Worm (Caenorhabditis elegans) whole organism, L1 larva: ENCODE data around the gene F54G2.1.

Experiments used
- C16A3.4 ChIP-seq: fragments of 150-350 bp; optimal IDR thresholded peaks from 2 replicates; lab custom pipeline; 2014; ENCODE audit warnings: missing biosample characterization, missing genetic modification characterization
- C34B4.2 ChIP-seq: sonication (generic microtip); optimal IDR thresholded peaks from 2 replicates; lab custom pipeline; 2017; ENCODE audit warnings: mild to moderate bottlenecking, missing genetic modification characterization, missing compliant biosample characterization
- aha-1 ChIP-seq: fragments of 150-350 bp; optimal IDR thresholded peaks from 2 replicates; lab custom pipeline; 2014; ENCODE audit warnings: missing biosample characterization, missing genetic modification characterization
- ama-1 ChIP-seq: fragments of 150-350 bp; optimal IDR thresholded peaks from 2 replicates; lab custom pipeline; 2014
- blmp-1 ChIP-seq: fragments of 150-350 bp; optimal IDR thresholded peaks from 2 replicates; lab custom pipeline; 2014; ENCODE audit warnings: missing biosample characterization, missing genetic modification characterization
- ceh-63 ChIP-seq: fragments of 200-800 bp; sonication (Bioruptor generic); optimal IDR thresholded peaks from 2 replicates; lab custom pipeline; 2018; ENCODE audit warnings: mild to moderate bottlenecking, missing genetic modification characterization, missing compliant biosample characterization
- ceh-8 ChIP-seq: fragments of 200-800 bp; sonication (Bioruptor generic); optimal IDR thresholded peaks from 2 replicates; lab custom pipeline; 2018; ENCODE audit warnings: mild to moderate bottlenecking, missing genetic modification characterization, moderate library complexity, missing compliant biosample characterization
- ceh-88 ChIP-seq: fragments of 200-800 bp; sonication (Bioruptor generic); IDR thresholded peaks from 2 replicates; pipeline ENCODE4 v1.3.6; 2022; ENCODE audit warnings: missing genetic modification characterization, missing compliant biosample characterization
- ceh-90 ChIP-seq: sonication (generic microtip); optimal IDR thresholded peaks from 2 replicates; lab custom pipeline; 2016; ENCODE audit warnings: missing genetic modification characterization, missing compliant biosample characterization
- ces-1 ChIP-seq: fragments of 150-350 bp; optimal IDR thresholded peaks from 2 replicates; lab custom pipeline; 2014; ENCODE audit warnings: missing biosample characterization, missing genetic modification reagents, missing genetic modification characterization
- dpl-1 ChIP-seq, 3 experiments: fragments of 150-350 bp in 2 of 3; sonication (generic microtip) in 1 of 3; optimal IDR thresholded peaks; 2 replicates each; lab custom pipeline; 2014 to 2017; ENCODE audit warnings: missing biosample characterization in 3 of 3, missing genetic modification characterization in 3 of 3, missing genetic modification reagents in 3 of 3
- dsc-1 ChIP-seq: sonication (generic microtip); optimal IDR thresholded peaks from 2 replicates; lab custom pipeline; 2016; ENCODE audit warnings: mild to moderate bottlenecking, missing genetic modification characterization, missing compliant biosample characterization
- efl-3 ChIP-seq: fragments of 200-800 bp; sonication (Bioruptor generic); optimal IDR thresholded peaks from 2 replicates; lab custom pipeline; 2018; ENCODE audit warnings: mild to moderate bottlenecking, missing genetic modification characterization, missing compliant biosample characterization
- egl-27 ChIP-seq, 2 experiments: fragments of 150-350 bp in 1 of 2; sonication (generic microtip); optimal IDR thresholded peaks; 3 replicates each; lab custom pipeline; 2017 to 2018; ENCODE audit warnings: missing biosample characterization in 2 of 2, missing genetic modification characterization in 2 of 2, missing genetic modification reagents in 2 of 2
- elt-2 ChIP-seq: sonication (generic microtip); optimal IDR thresholded peaks from 2 replicates; lab custom pipeline; 2016; ENCODE audit warnings: missing genetic modification characterization, mild to moderate bottlenecking, inconsistent platforms, missing compliant biosample characterization, missing genetic modification reagents
- elt-3 ChIP-seq, 6 experiments: fragments of 150-350 bp in 1 of 6; sonication (generic microtip); optimal IDR thresholded peaks; 2 replicates each; lab custom pipeline; 2017 to 2018; ENCODE audit warnings: missing biosample characterization in 6 of 6, missing genetic modification characterization in 6 of 6, inconsistent platforms in 1 of 6
- fkh-10 ChIP-seq: sonication (generic microtip); optimal IDR thresholded peaks from 2 replicates; lab custom pipeline; 2017; ENCODE audit warnings: missing biosample characterization, missing genetic modification reagents, missing genetic modification characterization
- fkh-4 ChIP-seq: sonication (generic microtip); optimal IDR thresholded peaks from 2 replicates; lab custom pipeline; 2016; ENCODE audit warnings: missing compliant biosample characterization, missing genetic modification characterization, borderline replicate concordance
- fkh-8 ChIP-seq: sonication (generic microtip); optimal IDR thresholded peaks from 2 replicates; lab custom pipeline; 2016; ENCODE audit warnings: mild to moderate bottlenecking, missing genetic modification characterization, missing compliant biosample characterization
- grh-1 ChIP-seq: fragments of 200-800 bp; sonication (Bioruptor generic); IDR thresholded peaks from 2 replicates; pipeline ENCODE4 v1.3.6; 2022; ENCODE audit warnings: missing genetic modification reagents, missing genetic modification characterization, missing compliant biosample characterization
- hlh-17 ChIP-seq: fragments of 200-800 bp; sonication (Bioruptor generic); optimal IDR thresholded peaks from 2 replicates; lab custom pipeline; 2018; ENCODE audit warnings: missing genetic modification characterization, mild to moderate bottlenecking, missing compliant biosample characterization, moderate library complexity, borderline replicate concordance
- hlh-4 ChIP-seq: sonication (generic microtip); optimal IDR thresholded peaks from 2 replicates; lab custom pipeline; 2016; ENCODE audit warnings: mild to moderate bottlenecking, missing genetic modification characterization, missing compliant biosample characterization
- lin-13 ChIP-seq: fragments of 150-350 bp; optimal IDR thresholded peaks from 2 replicates; lab custom pipeline; 2014; ENCODE audit warnings: missing biosample characterization, missing genetic modification reagents, missing genetic modification characterization
- lin-15B ChIP-seq: fragments of 150-350 bp; sonication (generic microtip); optimal IDR thresholded peaks from 3 replicates; lab custom pipeline; 2014; ENCODE audit warnings: missing biosample characterization, missing genetic modification characterization
- lin-35 ChIP-seq, 2 experiments: fragments of 150-350 bp; optimal IDR thresholded peaks; 2 replicates each; lab custom pipeline; 2014; ENCODE audit warnings: missing biosample characterization in 2 of 2, missing genetic modification characterization in 2 of 2, missing genetic modification reagents in 2 of 2
- lin-39 ChIP-seq: fragments of 150-350 bp; optimal IDR thresholded peaks from 2 replicates; lab custom pipeline; 2014; ENCODE audit warnings: missing biosample characterization, missing genetic modification reagents, missing genetic modification characterization
- lir-3 ChIP-seq: sonication (generic microtip); optimal IDR thresholded peaks from 2 replicates; lab custom pipeline; 2016; ENCODE audit warnings: mild to moderate bottlenecking, missing genetic modification characterization, moderate library complexity, missing compliant biosample characterization; ENCODE audit not compliant: poor library complexity
- mab-9 ChIP-seq: fragments of 200-800 bp; sonication (Bioruptor generic); IDR thresholded peaks from 2 replicates; pipeline ENCODE4 v1.3.6; 2022; ENCODE audit warnings: missing genetic modification reagents, missing genetic modification characterization, missing compliant biosample characterization
- mdl-1 ChIP-seq, 2 experiments: fragments of 150-350 bp; optimal IDR thresholded peaks; 2 replicates each; lab custom pipeline; 2014 to 2017; ENCODE audit warnings: missing biosample characterization in 2 of 2, missing genetic modification characterization in 2 of 2, inconsistent platforms in 1 of 2
- mef-2 ChIP-seq: fragments of 150-350 bp; optimal IDR thresholded peaks from 2 replicates; lab custom pipeline; 2014; ENCODE audit warnings: missing biosample characterization, missing genetic modification characterization
- mep-1 ChIP-seq: fragments of 150-350 bp; optimal IDR thresholded peaks from 2 replicates; lab custom pipeline; 2014; ENCODE audit warnings: missing biosample characterization, missing genetic modification characterization
- nhr-11 ChIP-seq: fragments of 150-350 bp; optimal IDR thresholded peaks from 2 replicates; lab custom pipeline; 2014; ENCODE audit warnings: missing biosample characterization, missing genetic modification characterization
- nhr-19 ChIP-seq: fragments of 200-800 bp; sonication (Bioruptor generic); conservative IDR thresholded peaks from 2 replicates; pipeline ENCODE4 v1.3.6; 2022; ENCODE audit warnings: missing genetic modification characterization, missing compliant biosample characterization
- nhr-20 ChIP-seq: sonication (generic microtip); optimal IDR thresholded peaks from 2 replicates; lab custom pipeline; 2016; ENCODE audit warnings: mild to moderate bottlenecking, missing genetic modification characterization, missing compliant biosample characterization
- nhr-237 ChIP-seq: fragments of 150-350 bp; optimal IDR thresholded peaks from 2 replicates; lab custom pipeline; 2014; ENCODE audit warnings: missing biosample characterization, missing genetic modification characterization
- nhr-76 ChIP-seq: sonication (generic microtip); optimal IDR thresholded peaks from 2 replicates; lab custom pipeline; 2017; ENCODE audit warnings: missing biosample characterization, missing genetic modification characterization
- nhr-84 ChIP-seq: sonication (generic microtip); optimal IDR thresholded peaks from 2 replicates; lab custom pipeline; 2017; ENCODE audit warnings: missing biosample characterization, missing genetic modification characterization
- pag-3 ChIP-seq: sonication (generic microtip); optimal IDR thresholded peaks from 2 replicates; lab custom pipeline; 2017; ENCODE audit warnings: missing genetic modification characterization, mild to moderate bottlenecking, missing compliant biosample characterization, antibody characterized with exemption, borderline replicate concordance; ENCODE audit not compliant: insufficient read depth
- pax-3 ChIP-seq: fragments of 200-800 bp; sonication (Bioruptor generic); optimal IDR thresholded peaks from 2 replicates; lab custom pipeline; 2018; ENCODE audit warnings: mild to moderate bottlenecking, missing genetic modification characterization, moderate library complexity, missing compliant biosample characterization
- rnt-1 ChIP-seq: sonication (generic microtip); optimal IDR thresholded peaks from 2 replicates; lab custom pipeline; 2016; ENCODE audit warnings: mild to moderate bottlenecking, missing genetic modification characterization, moderate library complexity, missing compliant biosample characterization
- snpc-4 ChIP-seq: fragments of 150-350 bp; optimal IDR thresholded peaks from 2 replicates; lab custom pipeline; 2014; ENCODE audit warnings: missing biosample characterization, missing genetic modification characterization
- snu-23 ChIP-seq: sonication (generic microtip); optimal IDR thresholded peaks from 2 replicates; lab custom pipeline; 2016; ENCODE audit warnings: missing genetic modification characterization, missing compliant biosample characterization
- swsn-7 ChIP-seq: sonication (generic microtip); optimal IDR thresholded peaks from 2 replicates; lab custom pipeline; 2016; ENCODE audit warnings: missing genetic modification characterization, missing compliant biosample characterization
- tbx-2 ChIP-seq: sonication (generic microtip); optimal IDR thresholded peaks from 2 replicates; lab custom pipeline; 2016; ENCODE audit warnings: missing genetic modification characterization, missing compliant biosample characterization
- unc-130 ChIP-seq: fragments of 150-350 bp; optimal IDR thresholded peaks from 2 replicates; lab custom pipeline; 2017; ENCODE audit warnings: missing biosample characterization, missing genetic modification characterization, inconsistent platforms
- unc-30 ChIP-seq: sonication (generic microtip); optimal IDR thresholded peaks from 2 replicates; lab custom pipeline; 2017; ENCODE audit warnings: missing biosample characterization, missing genetic modification characterization
- unc-62 ChIP-seq: fragments of 150-350 bp; optimal IDR thresholded peaks from 2 replicates; lab custom pipeline; 2014; ENCODE audit warnings: missing biosample characterization, missing genetic modification reagents, missing genetic modification characterization
- unc-86 ChIP-seq: sonication (generic microtip); optimal IDR thresholded peaks from 2 replicates; lab custom pipeline; 2016; ENCODE audit warnings: missing genetic modification characterization, missing compliant biosample characterization
- vab-15 ChIP-seq: sonication (generic microtip); optimal IDR thresholded peaks from 2 replicates; lab custom pipeline; 2017; ENCODE audit warnings: missing genotype, mild to moderate bottlenecking, missing genetic modification characterization, missing compliant biosample characterization
- zag-1 ChIP-seq: fragments of 150-350 bp; optimal IDR thresholded peaks from 2 replicates; lab custom pipeline; 2014; ENCODE audit warnings: missing biosample characterization, missing genetic modification characterization
- ztf-11 ChIP-seq, 2 experiments: sonication (generic microtip); optimal IDR thresholded peaks; 2 replicates each; lab custom pipeline; 2016 to 2017; ENCODE audit warnings: missing genetic modification characterization in 2 of 2, missing biosample characterization in 1 of 2, missing compliant biosample characterization in 1 of 2
- ztf-4 ChIP-seq: fragments of 150-350 bp; optimal IDR thresholded peaks from 2 replicates; lab custom pipeline; 2014; ENCODE audit warnings: missing biosample characterization, missing genetic modification characterization

The F54G2.1 gene

DNA sequence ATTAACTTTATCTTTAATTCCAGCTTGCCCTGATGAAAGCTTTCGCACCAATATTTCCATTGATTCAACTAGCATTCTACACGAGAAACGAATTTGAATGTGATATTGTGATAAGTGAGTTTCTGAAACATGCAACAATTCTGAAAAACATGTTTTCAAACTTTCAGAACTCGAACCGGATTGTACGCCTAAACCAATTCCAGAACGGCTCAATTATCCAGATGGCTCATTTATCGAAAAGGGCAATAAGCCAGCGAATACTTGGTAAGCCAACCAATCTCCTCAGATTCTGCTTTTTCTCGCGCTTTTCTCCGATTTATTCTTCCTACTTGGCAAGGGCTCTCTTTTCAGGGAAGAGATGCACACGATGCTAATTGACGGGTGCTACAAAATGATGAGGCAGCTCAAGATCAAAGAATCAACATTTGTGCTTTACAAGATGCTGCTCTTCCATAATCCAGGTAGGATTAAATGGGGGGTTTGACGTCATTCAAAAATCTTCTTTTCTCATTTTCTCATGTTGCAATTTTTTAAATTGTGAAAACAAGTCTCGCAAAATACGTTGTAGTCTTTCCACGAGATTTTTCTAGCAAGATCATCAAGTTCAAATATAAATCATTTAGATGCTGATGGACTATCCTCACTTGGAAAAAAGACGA is 59.7 kb downstream of the F54G2.1 start (continued):
- TF ChIP-seq elt-3 (tag; optimal IDR thresholded peaks at IDR 0.05; lab: Kevin White, UChicago) (no peak), efl-3 (GFP tag; lab: Kevin White, UChicago) (no peak), nhr-11 (tag; lab: Kevin White, UChicago) (peak; percentile 31), unc-130 (no peak), unc-62 (GFP tag; lab: Kevin White, UChicago) (no peak), mab-9 (GFP tag; lab: Robert Waterston, UW) (no peak), mdl-1 (tag; optimal IDR thresholded peaks at IDR 0.05; lab: Kevin White, UChicago) (no peak), mef-2 (tag; lab: Kevin White, UChicago) (no peak), lin-35 (GFP tag; optimal IDR thresholded peaks at IDR 0.05; lab: Kevin White, UChicago) (no peak), egl-27 (tag; optimal IDR thresholded peaks at IDR 0.05; lab: Kevin White, UChicago) (no peak), snu-23 (GFP tag; lab: Kevin White, UChicago) (no peak), fkh-10 (GFP tag; lab: Kevin White, UChicago) (peak; percentile 25), unc-30 (tag; lab: Kevin White, UChicago) (peak; percentile 85), C34B4.2 (no peak), lin-15B (tag; lab: Kevin White, UChicago) (no peak), pag-3 (tag; lab: Kevin White, UChicago) (no peak), mep-1 (tag; lab: Kevin White, UChicago) (no peak), unc-86 (no peak), blmp-1 (tag; lab: Kevin White, UChicago) (no peak), zag-1 (tag; lab: Kevin White, UChicago) (no peak), ceh-63 (GFP tag; lab: Kevin White, UChicago) (no peak), ces-1 (GFP tag; lab: Kevin White, UChicago) (no peak), nhr-19 (GFP tag; lab: Robert Waterston, UW) (0 out of 2 replicates have a peak, but pooled peaks have one; percentile 11), aha-1 (no peak), ztf-4 (no peak), nhr-84 (tag; lab: Kevin White, UChicago) (no peak), fkh-8 (tag; lab: Kevin White, UChicago) (peak; percentile 10), nhr-237 (tag; lab: Kevin White, UChicago) (no peak), rnt-1 (no peak), ceh-90 (tag; lab: Kevin White, UChicago) (no peak), nhr-20 (tag; lab: Kevin White, UChicago) (peak; percentile 51), hlh-17 (GFP tag; lab: Kevin White, UChicago) (no peak), ceh-88 (GFP tag; lab: Robert Waterston, UW) (0 out of 2 replicates have a peak, but pooled peaks have one; percentile 13), lir-3 (tag; lab: Kevin White, UChicago) (no peak), snpc-4 (tag; lab: Kevin White, UChicago) (no peak), dsc-1 (peak; percentile 94), fkh-4 (tag; lab: Kevin White, UChicago) (peak; percentile 39), hlh-4 (tag; lab: Kevin White, UChicago) (no peak), nhr-76 (tag; lab: Kevin White, UChicago) (no peak), swsn-7 (tag; lab: Kevin White, UChicago) (peak; percentile 15), lin-13 (GFP tag; lab: Kevin White, UChicago) (no peak), dpl-1 (GFP tag; optimal IDR thresholded peaks at IDR 0.05; lab: Kevin White, UChicago) (no peak), vab-15 (tag; lab: Kevin White, UChicago) (no peak), ztf-11 (tag; optimal IDR thresholded peaks at IDR 0.05; lab: Kevin White, UChicago) (no peak), C16A3.4 (no peak), pax-3 (tag; lab: Kevin White, UChicago) (peak; percentile 71), tbx-2 (no peak), ceh-8 (GFP tag; lab: Kevin White, UChicago) (no peak), ama-1 (no peak), lin-39 (tag; lab: Kevin White, UChicago) (no peak), elt-2 (tag; lab: Kevin White, UChicago) (no peak), grh-1 (GFP tag; lab: Robert Waterston, UW) (no peak)
